Fruit fly (Drosophila melanogaster): Measurements from ENCODE around the gene CG5377.

CG5377 gene

DNA sequence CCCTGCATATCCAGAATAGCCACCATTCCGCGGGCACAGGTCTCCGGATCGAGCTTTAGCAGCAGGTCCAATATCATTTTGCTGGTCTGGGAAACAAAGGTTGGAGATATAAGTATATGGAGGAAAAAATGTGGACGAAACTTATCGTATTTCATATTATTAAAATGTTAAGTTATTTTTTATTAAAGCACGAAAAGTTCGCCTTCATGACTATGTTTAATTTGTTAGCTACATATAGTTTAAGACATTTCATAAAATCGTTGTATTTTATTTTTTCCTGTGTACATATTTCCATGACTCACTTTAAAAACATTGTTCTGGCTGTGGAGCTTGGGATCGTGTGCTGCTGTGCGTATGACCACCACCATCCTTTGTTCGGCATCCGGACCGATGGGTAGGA is 44.0 kb downstream of the CG5377 start:
- no peak for TF ChIP-seq CG8478 (optimal IDR thresholded peaks at IDR 0.05)
- no peak for TF ChIP-seq CTCF (optimal IDR thresholded peaks at IDR 0.05)

DNA sequence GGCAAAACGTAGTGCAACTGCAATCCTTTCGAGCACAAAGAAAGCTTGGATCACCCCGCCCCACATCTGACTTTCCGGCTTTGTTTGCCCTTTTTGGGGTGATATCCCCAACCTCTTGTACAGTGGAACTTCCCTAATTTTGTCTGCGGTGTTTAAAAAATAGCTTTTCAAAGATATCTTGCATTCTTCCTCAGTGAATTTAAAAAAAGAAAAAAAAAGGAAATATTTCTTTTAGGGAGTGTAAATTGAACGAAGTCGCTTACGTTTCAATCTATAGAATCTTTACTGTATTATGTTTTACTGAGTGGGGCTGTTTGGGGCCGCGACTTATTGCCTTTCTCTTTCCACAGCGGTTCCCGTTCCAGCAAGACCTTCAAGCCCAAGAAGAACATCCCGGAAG is 46.3 kb downstream of the CG5377 start:
- TF ChIP-seq CG8478 (optimal IDR thresholded peaks at IDR 0.05) (no peak), CTCF (optimal IDR thresholded peaks at IDR 0.05) (no peak)

DNA sequence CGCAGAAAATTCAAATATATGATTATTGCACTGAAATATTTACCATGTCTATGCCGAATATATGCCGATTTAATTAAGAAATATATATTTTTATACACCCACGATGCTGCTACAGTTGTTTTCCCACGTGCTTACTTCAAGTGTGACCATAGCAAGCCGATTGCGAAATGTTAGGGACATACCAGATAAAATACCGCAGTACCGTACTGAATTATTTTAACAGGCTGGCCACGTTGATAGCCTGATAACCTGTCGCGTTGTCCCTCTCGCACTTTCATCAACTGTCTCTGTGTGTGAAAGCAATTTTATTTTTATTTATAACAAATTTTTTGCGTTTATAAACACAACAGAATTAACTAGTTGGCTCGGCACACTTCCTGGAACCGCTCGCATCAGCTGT is 47.0 kb downstream of the CG5377 start, which contains the start of the genes Nop56 and mats:
Nop56 (minus strand) TSS at position 158 of the 400 bp plus-strand sequence.
mats (plus strand) TSS at position 251 of the 400 bp plus-strand sequence.
- TF ChIP-seq CG8478 (optimal IDR thresholded peaks at IDR 0.05), result no peak
- TF ChIP-seq CTCF (optimal IDR thresholded peaks at IDR 0.05), result peak in 1 of 2 experiments; percentile 24
